Fruit fly (Drosophila melanogaster) whole organism, embryonic: ENCODE results near the gene CG43815.

Source experiments
- CG10321 ChIP-seq: fragments of 200-800 bp; sonication (Bioruptor generic); IDR thresholded peaks from 2 replicates; pipeline ENCODE4 v1.3.6; 2022; ENCODE audit warnings: missing biosample characterization, missing genetic modification characterization
- CG10654 ChIP-seq: fragments of 200-800 bp; sonication (Bioruptor generic); optimal IDR thresholded peaks from 2 replicates; lab custom pipeline; 2016; ENCODE audit warnings: missing biosample characterization, missing genetic modification characterization
- CG11085 ChIP-seq: fragments of 200-800 bp; sonication (Bioruptor generic); IDR thresholded peaks from 2 replicates; pipeline ENCODE4 v1.3.6; 2022; ENCODE audit warnings: missing biosample characterization, missing genetic modification characterization
- CG12219 ChIP-seq: fragments of 200-800 bp; sonication (Bioruptor generic); optimal IDR thresholded peaks from 3 replicates; lab custom pipeline; 2018; ENCODE audit warnings: missing biosample characterization, mild to moderate bottlenecking, missing genetic modification characterization
- CG12391 ChIP-seq: fragments of 200-800 bp; sonication (Bioruptor generic); optimal IDR thresholded peaks from 3 replicates; lab custom pipeline; 2018; ENCODE audit warnings: missing biosample characterization, mild to moderate bottlenecking, missing genetic modification characterization, moderate library complexity
- CG13424 ChIP-seq: fragments of 200-800 bp; sonication (Bioruptor generic); optimal IDR thresholded peaks from 2 replicates; lab custom pipeline; 2019; ENCODE audit warnings: missing biosample characterization, mild to moderate bottlenecking, missing genetic modification characterization, moderate library complexity
- CG14667 ChIP-seq: fragments of 200-800 bp; sonication (Bioruptor generic); IDR thresholded peaks from 2 replicates; pipeline ENCODE4 v1.3.6; 2022; ENCODE audit warnings: missing biosample characterization, missing genetic modification characterization
- CG16815 ChIP-seq: fragments of 200-800 bp; sonication (Bioruptor generic); optimal IDR thresholded peaks from 3 replicates; lab custom pipeline; 2017; ENCODE audit warnings: missing biosample characterization, mild to moderate bottlenecking, missing genetic modification characterization
- CG17186 ChIP-seq: fragments of 200-800 bp; sonication (Bioruptor generic); optimal IDR thresholded peaks from 3 replicates; lab custom pipeline; 2017; ENCODE audit warnings: missing biosample characterization, missing genetic modification reagents, missing genetic modification characterization
- CG1792 ChIP-seq: fragments of 200-800 bp; sonication (Bioruptor generic); optimal IDR thresholded peaks from 2 replicates; lab custom pipeline; 2016; ENCODE audit warnings: missing biosample characterization, missing genetic modification characterization
- CG2875 ChIP-seq: fragments of 200-800 bp; sonication (Bioruptor generic); optimal IDR thresholded peaks from 2 replicates; lab custom pipeline; 2017; ENCODE audit warnings: missing biosample characterization, mild to moderate bottlenecking, missing genetic modification characterization, missing genetic modification reagents
- CG33213 ChIP-seq: fragments of 200-800 bp; sonication (Bioruptor generic); optimal IDR thresholded peaks from 3 replicates; lab custom pipeline; 2016; ENCODE audit warnings: missing biosample characterization, missing genetic modification characterization
- CG34224 ChIP-seq: fragments of 200-800 bp; sonication (Bioruptor generic); IDR thresholded peaks from 3 replicates; pipeline ENCODE4 v1.3.6; 2022; ENCODE audit warnings: missing biosample characterization, missing genetic modification characterization; ENCODE audit not compliant: partially characterized antibody
- CG43689 ChIP-seq: fragments of 200-800 bp; sonication (Bioruptor generic); IDR thresholded peaks from 2 replicates; pipeline ENCODE4 v1.3.6; 2022; ENCODE audit warnings: missing biosample characterization, missing genetic modification characterization
- CG6654 ChIP-seq: fragments of 200-800 bp; sonication (Bioruptor generic); optimal IDR thresholded peaks from 2 replicates; lab custom pipeline; 2017; ENCODE audit warnings: missing biosample characterization, mild to moderate bottlenecking, missing genetic modification characterization
- CG6813 ChIP-seq: fragments of 200-800 bp; sonication (Bioruptor generic); optimal IDR thresholded peaks from 2 replicates; lab custom pipeline; 2017; ENCODE audit warnings: missing biosample characterization, missing genetic modification characterization, mild to moderate bottlenecking, moderate library complexity, missing genetic modification reagents
- CG7786 ChIP-seq: fragments of 200-800 bp; sonication (Bioruptor generic); optimal IDR thresholded peaks from 2 replicates; lab custom pipeline; 2016; ENCODE audit warnings: missing biosample characterization, missing genetic modification characterization
- D19B ChIP-seq: fragments of 200-800 bp; sonication (Bioruptor generic); optimal IDR thresholded peaks from 2 replicates; lab custom pipeline; 2017; ENCODE audit warnings: missing biosample characterization, mild to moderate bottlenecking, missing genetic modification characterization
- Dll ChIP-seq: fragments of 200-800 bp; sonication (Bioruptor generic); IDR thresholded peaks from 4 replicates; pipeline ENCODE4 v1.3.6; 2022; ENCODE audit warnings: missing biosample characterization, missing genetic modification characterization; ENCODE audit not compliant: partially characterized antibody
- Ets97D ChIP-seq: fragments of 200-800 bp; sonication (Bioruptor generic); optimal IDR thresholded peaks from 3 replicates; lab custom pipeline; 2016; ENCODE audit warnings: missing biosample characterization, missing genetic modification characterization
- Fer1 ChIP-seq: fragments of 200-800 bp; sonication (Bioruptor generic); optimal IDR thresholded peaks from 2 replicates; lab custom pipeline; 2017; ENCODE audit warnings: missing biosample characterization, mild to moderate bottlenecking, missing genetic modification characterization
- Hand ChIP-seq: fragments of 200-800 bp; sonication (Bioruptor generic); optimal IDR thresholded peaks from 2 replicates; lab custom pipeline; 2017; ENCODE audit warnings: mild to moderate bottlenecking, missing biosample characterization, missing genetic modification reagents, missing genetic modification characterization
- Hmr ChIP-seq: fragments of 200-800 bp; sonication (Bioruptor generic); optimal IDR thresholded peaks from 3 replicates; lab custom pipeline; 2017; ENCODE audit warnings: mild to moderate bottlenecking, missing biosample characterization, missing genetic modification reagents, missing genetic modification characterization
- NFAT ChIP-seq: fragments of 200-800 bp; sonication (Bioruptor generic); IDR thresholded peaks from 2 replicates; pipeline ENCODE4 v1.3.6; 2022; ENCODE audit warnings: missing biosample characterization, missing genetic modification characterization
- NfI ChIP-seq: fragments of 200-800 bp; sonication (Bioruptor generic); optimal IDR thresholded peaks from 3 replicates; lab custom pipeline; 2018; ENCODE audit warnings: missing biosample characterization, mild to moderate bottlenecking, missing genetic modification characterization, moderate library complexity
- Scr ChIP-seq: fragments of 200-800 bp; sonication (Bioruptor generic); IDR thresholded peaks from 2 replicates; pipeline ENCODE4 v1.3.6; 2022; ENCODE audit warnings: missing biosample characterization, missing genetic modification characterization; ENCODE audit not compliant: partially characterized antibody
- TFAM ChIP-seq: fragments of 200-800 bp; sonication (Bioruptor generic); optimal IDR thresholded peaks from 2 replicates; lab custom pipeline; 2017; ENCODE audit warnings: missing biosample characterization, missing genetic modification characterization, inconsistent platforms
- al ChIP-seq: fragments of 200-800 bp; sonication (Bioruptor generic); IDR thresholded peaks from 2 replicates; pipeline ENCODE4 v1.3.6; 2022; ENCODE audit warnings: missing biosample characterization, missing genetic modification characterization
- ara ChIP-seq: fragments of 200-800 bp; sonication (Bioruptor generic); IDR thresholded peaks from 2 replicates; pipeline ENCODE4 v1.3.6; 2022; ENCODE audit warnings: missing biosample characterization, missing genetic modification characterization
- ase ChIP-seq: fragments of 200-800 bp; sonication (Bioruptor generic); IDR thresholded peaks from 3 replicates; pipeline ENCODE4 v1.3.6; 2022; ENCODE audit warnings: missing biosample characterization, missing genetic modification characterization
- az2 ChIP-seq: fragments of 200-800 bp; sonication (Bioruptor generic); optimal IDR thresholded peaks from 3 replicates; lab custom pipeline; 2016; ENCODE audit warnings: missing biosample characterization, missing genetic modification characterization
- bowl ChIP-seq: fragments of 200-800 bp; sonication (Bioruptor generic); IDR thresholded peaks from 2 replicates; pipeline ENCODE4 v1.3.6; 2022; ENCODE audit warnings: missing biosample characterization, missing genetic modification characterization
- ci ChIP-seq: fragments of 200-800 bp; sonication (Bioruptor generic); IDR thresholded peaks from 3 replicates; pipeline ENCODE4 v1.3.6; 2022; ENCODE audit warnings: missing biosample characterization, missing genetic modification characterization
- crol ChIP-seq: fragments of 200-800 bp; sonication (Bioruptor generic); IDR thresholded peaks from 2 replicates; pipeline ENCODE4 v1.3.6; 2022; ENCODE audit warnings: missing biosample characterization, missing genetic modification characterization
- eve ChIP-seq, 2 experiments: fragments of >200 bp; optimal IDR thresholded peaks; 2 replicates each; lab custom pipeline; 2017; ENCODE audit warnings: missing biosample characterization in 2 of 2, missing genetic modification characterization in 2 of 2
- ind ChIP-seq: fragments of 200-800 bp; sonication (Bioruptor generic); optimal IDR thresholded peaks from 3 replicates; lab custom pipeline; 2016; ENCODE audit warnings: missing biosample characterization, missing genetic modification characterization
- lov ChIP-seq, 2 experiments: fragments of 200-800 bp in 1 of 2; fragments of >200 bp in 1 of 2; sonication (Bioruptor generic) in 1 of 2; IDR thresholded peaks in 1 of 2; optimal IDR thresholded peaks in 1 of 2; 2 replicates in 1 of 2; 3 replicates in 1 of 2; pipeline versions ENCODE4 v1.3.6 to Lab custom; 2017 to 2022; ENCODE audit warnings: missing biosample characterization in 1 of 2, missing genetic modification characterization in 1 of 2
- mam ChIP-seq: fragments of 200-800 bp; sonication (Bioruptor generic); optimal IDR thresholded peaks from 3 replicates; lab custom pipeline; 2016; ENCODE audit warnings: missing biosample characterization, missing genetic modification characterization
- oc ChIP-seq: fragments of 200-800 bp; sonication (Bioruptor generic); optimal IDR thresholded peaks from 2 replicates; lab custom pipeline; 2018; ENCODE audit warnings: missing biosample characterization, mild to moderate bottlenecking, missing genetic modification characterization, moderate library complexity
- pan ChIP-seq, 4 experiments: fragments of >200 bp in 3 of 4; fragments of 200-800 bp in 1 of 4; sonication (Bioruptor generic) in 1 of 4; optimal IDR thresholded peaks in 3 of 4; IDR thresholded peaks in 1 of 4; 2 replicates each; pipeline versions ENCODE4 v1.3.6 to Lab custom; 2017 to 2022; ENCODE audit warnings: missing biosample characterization in 2 of 4, missing genetic modification characterization in 2 of 4, mixed read lengths in 1 of 4
- phol ChIP-seq: fragments of 200-800 bp; sonication (Bioruptor generic); optimal IDR thresholded peaks from 3 replicates; lab custom pipeline; 2018; ENCODE audit warnings: missing biosample characterization, mild to moderate bottlenecking, missing genetic modification characterization, moderate library complexity
- ranshi ChIP-seq: fragments of 200-800 bp; sonication (Bioruptor generic); IDR thresholded peaks from 2 replicates; pipeline ENCODE4 v1.3.6; 2022; ENCODE audit warnings: missing biosample characterization, missing genetic modification characterization
- sc ChIP-seq, 3 experiments: fragments of >200 bp in 2 of 3; fragments of 200-800 bp in 1 of 3; sonication (Bioruptor generic) in 1 of 3; optimal IDR thresholded peaks; 2 replicates in 2 of 3; 3 replicates in 1 of 3; lab custom pipeline; 2017; ENCODE audit warnings: mild to moderate bottlenecking in 1 of 3, missing biosample characterization in 1 of 3, missing genetic modification characterization in 1 of 3, missing genetic modification reagents in 1 of 3
- schlank ChIP-seq: fragments of 200-800 bp; sonication (Bioruptor generic); optimal IDR thresholded peaks from 2 replicates; lab custom pipeline; 2018; ENCODE audit warnings: missing biosample characterization, mild to moderate bottlenecking, missing genetic modification characterization
- seq ChIP-seq: fragments of 200-800 bp; sonication (Bioruptor generic); IDR thresholded peaks from 2 replicates; pipeline ENCODE4 v1.3.6; 2022; ENCODE audit warnings: missing biosample characterization, missing genetic modification characterization
- sim ChIP-seq: fragments of 200-800 bp; sonication (Bioruptor generic); IDR thresholded peaks from 2 replicates; pipeline ENCODE4 v1.3.6; 2022; ENCODE audit warnings: missing biosample characterization, missing genetic modification characterization
- sna ChIP-seq: fragments of 200-800 bp; sonication (Bioruptor generic); IDR thresholded peaks from 2 replicates; pipeline ENCODE4 v1.3.6; 2022; ENCODE audit warnings: missing biosample characterization, missing genetic modification characterization; ENCODE audit not compliant: partially characterized antibody
- unpg ChIP-seq: fragments of 200-800 bp; sonication (Bioruptor generic); optimal IDR thresholded peaks from 3 replicates; lab custom pipeline; 2018; ENCODE audit warnings: missing biosample characterization, mild to moderate bottlenecking, missing genetic modification characterization, moderate library complexity

The CG43815 gene

dm6 chr2L:3545033-3545666 is 30.9 kb upstream of the CG43815 start (continued):
- TF ChIP-seq CG10654 (GFP tag; lab: Kevin White, UChicago) (no peak), sna (GFP tag; lab: Robert Waterston, UW) (peak; percentile 58), CG14667 (no peak), CG7786 (no peak), Dll (GFP tag; lab: Robert Waterston, UW) (peak; percentile 62; the same call in 3 of the 4 replicates), ci (GFP tag; lab: Robert Waterston, UW) (peak; percentile 39; the same call in 1 of the 3 replicates), bowl (GFP tag; lab: Robert Waterston, UW) (no peak), pan (optimal IDR thresholded peaks at IDR 0.05; lab: Kevin White, UChicago) (no peak), pan (GFP tag; optimal IDR thresholded peaks at IDR 0.05 in 1 of 2, IDR thresholded peaks at IDR 0.05 in 1 of 2) (no peak), CG12391 (no peak), Scr (GFP tag; lab: Robert Waterston, UW) (0 out of 2 replicates have a peak, but pooled peaks have one; percentile 19), CG34224 (GFP tag; lab: Robert Waterston, UW) (peak; percentile 80), CG33213 (GFP tag; lab: Kevin White, UChicago) (no peak), ara (GFP tag; lab: Robert Waterston, UW) (no peak), phol (tag; lab: Kevin White, UChicago) (no peak), CG1792 (no peak), CG2875 (GFP tag; lab: Kevin White, UChicago) (no peak), oc (tag; lab: Kevin White, UChicago) (no peak), mam (no peak), TFAM (no peak), CG43689 (no peak), al (no peak), D19B (no peak), CG17186 (GFP tag; lab: Kevin White, UChicago) (no peak), CG6813 (GFP tag; lab: Kevin White, UChicago) (no peak), CG16815 (no peak), ase (GFP tag; lab: Robert Waterston, UW) (no peak), NFAT (GFP tag; lab: Robert Waterston, UW) (no peak), seq (GFP tag; lab: Robert Waterston, UW) (no peak), lov (optimal IDR thresholded peaks at IDR 0.05; lab: Kevin White, UChicago) (no peak), lov (GFP tag; IDR thresholded peaks at IDR 0.05; lab: Robert Waterston, UW) (no peak), CG11085 (no peak), unpg (no peak), CG12219 (GFP tag; lab: Kevin White, UChicago) (no peak), ranshi (GFP tag; lab: Robert Waterston, UW) (no peak), Hand (GFP tag; lab: Kevin White, UChicago) (no peak), NfI (GFP tag; lab: Kevin White, UChicago) (no peak), CG10321 (GFP tag; lab: Robert Waterston, UW) (peak; percentile 50), crol (GFP tag; lab: Robert Waterston, UW) (peak; percentile 87), CG6654 (GFP tag; lab: Kevin White, UChicago) (no peak), sc (optimal IDR thresholded peaks at IDR 0.05; lab: Kevin White, UChicago) (no peak), sc (GFP tag; optimal IDR thresholded peaks at IDR 0.05; lab: Kevin White, UChicago) (no peak), eve (GFP tag; optimal IDR thresholded peaks at IDR 0.05; lab: Kevin White, UChicago) (no peak), sim (GFP tag; lab: Robert Waterston, UW) (no peak), schlank (no peak), Fer1 (GFP tag; lab: Kevin White, UChicago) (no peak), CG13424 (tag; lab: Kevin White, UChicago) (no peak), az2 (GFP tag; lab: Kevin White, UChicago) (no peak), ind (GFP tag; lab: Kevin White, UChicago) (no peak), Hmr (GFP tag; lab: Kevin White, UChicago) (no peak), Ets97D (GFP tag; lab: Kevin White, UChicago) (no peak)
